Fruit fly (Drosophila melanogaster) whole organism, embryonic: ENCODE measurements around the gene Dad1.

ENCODE experiments used
- Bteb2 ChIP-seq: fragments of 200-800 bp; sonication (Bioruptor generic); optimal IDR thresholded peaks from 2 replicates; lab custom pipeline; 2016; ENCODE audit warnings: missing biosample characterization, missing genetic modification characterization
- CG10274 ChIP-seq: fragments of 200-800 bp; sonication (Bioruptor generic); optimal IDR thresholded peaks from 3 replicates; lab custom pipeline; 2017; ENCODE audit warnings: missing biosample characterization, mild to moderate bottlenecking, missing genetic modification characterization
- CG10431 ChIP-seq: fragments of 200-800 bp; sonication (Bioruptor generic); optimal IDR thresholded peaks from 3 replicates; lab custom pipeline; 2018; ENCODE audit warnings: missing biosample characterization, mild to moderate bottlenecking, missing genetic modification characterization
- CG10654 ChIP-seq: fragments of 200-800 bp; sonication (Bioruptor generic); optimal IDR thresholded peaks from 2 replicates; lab custom pipeline; 2016; ENCODE audit warnings: missing biosample characterization, missing genetic modification characterization
- CG11723 ChIP-seq: fragments of 200-800 bp; sonication (Bioruptor generic); optimal IDR thresholded peaks from 2 replicates; lab custom pipeline; 2017; ENCODE audit warnings: missing biosample characterization, mild to moderate bottlenecking, missing genetic modification characterization
- CG13296 ChIP-seq: fragments of 200-800 bp; sonication (Bioruptor generic); optimal IDR thresholded peaks from 3 replicates; lab custom pipeline; 2018; ENCODE audit warnings: missing biosample characterization, mild to moderate bottlenecking, missing genetic modification characterization
- CG14667 ChIP-seq: fragments of 200-800 bp; sonication (Bioruptor generic); IDR thresholded peaks from 2 replicates; pipeline ENCODE4 v1.3.6; 2022; ENCODE audit warnings: missing biosample characterization, missing genetic modification characterization
- CG14860 ChIP-seq: fragments of 200-800 bp; sonication (Bioruptor generic); IDR thresholded peaks from 3 replicates; pipeline ENCODE4 v1.3.6; 2022; ENCODE audit warnings: missing biosample characterization, missing genetic modification characterization; ENCODE audit not compliant: partially characterized antibody
- CG16779 ChIP-seq: fragments of 200-800 bp; sonication (Bioruptor generic); IDR thresholded peaks from 2 replicates; pipeline ENCODE4 v1.3.6; 2022; ENCODE audit warnings: missing biosample characterization, missing genetic modification characterization
- CG16815 ChIP-seq: fragments of 200-800 bp; sonication (Bioruptor generic); optimal IDR thresholded peaks from 3 replicates; lab custom pipeline; 2017; ENCODE audit warnings: missing biosample characterization, mild to moderate bottlenecking, missing genetic modification characterization
- CG18619 ChIP-seq: fragments of 200-800 bp; sonication (Bioruptor generic); optimal IDR thresholded peaks from 3 replicates; lab custom pipeline; 2017; ENCODE audit warnings: missing biosample characterization, mild to moderate bottlenecking, missing genetic modification characterization
- CG30020 ChIP-seq: fragments of 200-800 bp; optimal IDR thresholded peaks from 2 replicates; lab custom pipeline; 2019; ENCODE audit warnings: missing biosample characterization, mild to moderate bottlenecking, missing genetic modification characterization, moderate library complexity
- CG3163 ChIP-seq: fragments of 200-800 bp; sonication (Bioruptor generic); optimal IDR thresholded peaks from 3 replicates; lab custom pipeline; 2016; ENCODE audit warnings: missing biosample characterization, missing genetic modification characterization
- CG32767 ChIP-seq: fragments of 200-800 bp; sonication (Bioruptor generic); IDR thresholded peaks from 2 replicates; pipeline ENCODE4 v1.3.6; 2022; ENCODE audit warnings: missing biosample characterization, missing genetic modification characterization
- CG3726 ChIP-seq: fragments of 200-800 bp; sonication (Bioruptor generic); IDR thresholded peaks from 3 replicates; pipeline ENCODE4, ENCODE4 v1.3.6; 2022; ENCODE audit warnings: missing biosample characterization, missing genetic modification characterization
- CG42726 ChIP-seq: fragments of 200-800 bp; sonication (Bioruptor generic); IDR thresholded peaks from 2 replicates; pipeline ENCODE4 v1.3.6; 2022; ENCODE audit warnings: missing biosample characterization, missing genetic modification characterization; ENCODE audit not compliant: partially characterized antibody
- CG5180 ChIP-seq: fragments of 200-800 bp; sonication (Bioruptor generic); optimal IDR thresholded peaks from 3 replicates; lab custom pipeline; 2017; ENCODE audit warnings: missing biosample characterization, missing genetic modification characterization, mild to moderate bottlenecking, moderate library complexity, missing genetic modification reagents
- CG6254 ChIP-seq: fragments of 200-800 bp; sonication (Bioruptor generic); optimal IDR thresholded peaks from 3 replicates; lab custom pipeline; 2017; ENCODE audit warnings: mild to moderate bottlenecking, missing biosample characterization, missing genetic modification reagents, missing genetic modification characterization
- CG8359 ChIP-seq: fragments of 200-800 bp; sonication (Bioruptor generic); optimal IDR thresholded peaks from 2 replicates; lab custom pipeline; 2017; ENCODE audit warnings: missing biosample characterization, mild to moderate bottlenecking, missing genetic modification characterization, borderline replicate concordance
- CG8388 ChIP-seq: fragments of 200-800 bp; sonication (Bioruptor generic); optimal IDR thresholded peaks from 2 replicates; lab custom pipeline; 2019; ENCODE audit warnings: missing biosample characterization, mild to moderate bottlenecking, missing genetic modification characterization, moderate library complexity
- CG8924 ChIP-seq: fragments of 200-800 bp; optimal IDR thresholded peaks from 3 replicates; lab custom pipeline; 2019; ENCODE audit warnings: missing biosample characterization, mild to moderate bottlenecking, missing genetic modification characterization, moderate library complexity
- CG9876 ChIP-seq: fragments of 200-800 bp; sonication (Bioruptor generic); optimal IDR thresholded peaks from 2 replicates; lab custom pipeline; 2016; ENCODE audit warnings: missing biosample characterization, missing genetic modification characterization
- CTCF ChIP-seq: fragments of 200-800 bp; sonication (Bioruptor generic); optimal IDR thresholded peaks from 2 replicates; lab custom pipeline; 2017; ENCODE audit warnings: missing biosample characterization, mild to moderate bottlenecking, missing genetic modification characterization, moderate library complexity
- Chrac-16 ChIP-seq: fragments of 200-800 bp; sonication (Bioruptor generic); optimal IDR thresholded peaks from 3 replicates; lab custom pipeline; 2016; ENCODE audit warnings: missing biosample characterization, missing genetic modification characterization
- CoRest ChIP-seq: fragments of 200-800 bp; sonication (Bioruptor generic); optimal IDR thresholded peaks from 3 replicates; lab custom pipeline; 2018; ENCODE audit warnings: missing biosample characterization, mild to moderate bottlenecking, missing genetic modification characterization, moderate library complexity
- Dip3 ChIP-seq: fragments of 200-800 bp; sonication (Bioruptor generic); optimal IDR thresholded peaks from 3 replicates; lab custom pipeline; 2016; ENCODE audit warnings: missing biosample characterization, missing genetic modification characterization
- Ets65A ChIP-seq: fragments of 200-800 bp; sonication (Bioruptor generic); peaks from one replicate; lab custom pipeline; 2016; ENCODE audit warnings: missing biosample characterization, missing genetic modification characterization
- Hand ChIP-seq: fragments of 200-800 bp; sonication (Bioruptor generic); optimal IDR thresholded peaks from 2 replicates; lab custom pipeline; 2017; ENCODE audit warnings: mild to moderate bottlenecking, missing biosample characterization, missing genetic modification reagents, missing genetic modification characterization
- MBD-R2 ChIP-seq: fragments of 200-800 bp; sonication (Bioruptor generic); IDR thresholded peaks from 2 replicates; pipeline ENCODE4 v1.3.6; 2022; ENCODE audit warnings: missing biosample characterization, missing genetic modification characterization
- Poxn ChIP-seq: fragments of 200-800 bp; sonication (Bioruptor generic); IDR thresholded peaks from 2 replicates; pipeline ENCODE4 v1.3.6; 2022; ENCODE audit warnings: missing biosample characterization, missing genetic modification characterization
- Sry-β ChIP-seq: fragments of 200-800 bp; sonication (Bioruptor generic); optimal IDR thresholded peaks from 2 replicates; lab custom pipeline; 2018; ENCODE audit warnings: missing biosample characterization, mild to moderate bottlenecking, missing genetic modification characterization, moderate library complexity
- TFAM ChIP-seq: fragments of 200-800 bp; sonication (Bioruptor generic); optimal IDR thresholded peaks from 2 replicates; lab custom pipeline; 2017; ENCODE audit warnings: missing biosample characterization, missing genetic modification characterization, inconsistent platforms
- Usf ChIP-seq: fragments of 200-800 bp; sonication (Bioruptor generic); optimal IDR thresholded peaks from 2 replicates; lab custom pipeline; 2017; ENCODE audit warnings: missing genotype, missing biosample characterization, missing genetic modification characterization
- abd-A ChIP-seq: fragments of 200-800 bp; sonication (Bioruptor generic); optimal IDR thresholded peaks from 3 replicates; lab custom pipeline; 2019; ENCODE audit warnings: missing biosample characterization, mild to moderate bottlenecking, missing genetic modification characterization, moderate library complexity
- ac ChIP-seq: fragments of 200-800 bp; sonication (Bioruptor generic); optimal IDR thresholded peaks from 3 replicates; lab custom pipeline; 2017; ENCODE audit warnings: missing biosample characterization, mild to moderate bottlenecking, missing genetic modification characterization
- ase ChIP-seq: fragments of 200-800 bp; sonication (Bioruptor generic); IDR thresholded peaks from 3 replicates; pipeline ENCODE4 v1.3.6; 2022; ENCODE audit warnings: missing biosample characterization, missing genetic modification characterization
- bigmax ChIP-seq: fragments of 200-800 bp; sonication (Bioruptor generic); optimal IDR thresholded peaks from 2 replicates; lab custom pipeline; 2018; ENCODE audit warnings: missing biosample characterization, mild to moderate bottlenecking, missing genetic modification characterization
- btn ChIP-seq: fragments of 200-800 bp; sonication (Bioruptor generic); optimal IDR thresholded peaks from 2 replicates; lab custom pipeline; 2016; ENCODE audit warnings: missing biosample characterization, missing genetic modification characterization
- chm ChIP-seq: fragments of 200-800 bp; sonication (Bioruptor generic); IDR thresholded peaks from 2 replicates; pipeline ENCODE4 v1.3.6; 2022; ENCODE audit warnings: missing biosample characterization, missing genetic modification characterization
- dan ChIP-seq: fragments of 200-800 bp; sonication (Bioruptor generic); IDR thresholded peaks from 2 replicates; pipeline ENCODE4 v1.3.6; 2022; ENCODE audit warnings: missing biosample characterization, missing genetic modification characterization
- dati ChIP-seq: fragments of 200-800 bp; sonication (Bioruptor generic); IDR thresholded peaks from 2 replicates; pipeline ENCODE4 v1.3.6; 2022; ENCODE audit warnings: missing biosample characterization, missing genetic modification characterization
- fd96Cb ChIP-seq: fragments of 200-800 bp; sonication (Bioruptor generic); optimal IDR thresholded peaks from 2 replicates; lab custom pipeline; 2018; ENCODE audit warnings: missing biosample characterization, mild to moderate bottlenecking, missing genetic modification characterization, moderate library complexity
- gcm2 ChIP-seq: fragments of 200-800 bp; sonication (Bioruptor generic); optimal IDR thresholded peaks from 2 replicates; lab custom pipeline; 2016; ENCODE audit warnings: missing biosample characterization, missing genetic modification characterization
- ham ChIP-seq: fragments of 200-800 bp; sonication (Bioruptor generic); IDR thresholded peaks from 2 replicates; pipeline ENCODE4 v1.3.6; 2022; ENCODE audit warnings: missing biosample characterization, missing genetic modification characterization
- kay ChIP-seq: fragments of 200-800 bp; sonication (Bioruptor generic); optimal IDR thresholded peaks from 2 replicates; lab custom pipeline; 2016; ENCODE audit warnings: missing biosample characterization, missing genetic modification characterization
- luna ChIP-seq: fragments of 200-800 bp; sonication (Bioruptor generic); optimal IDR thresholded peaks from 2 replicates; lab custom pipeline; 2016; ENCODE audit warnings: missing biosample characterization, missing genetic modification characterization
- schlank ChIP-seq: fragments of 200-800 bp; sonication (Bioruptor generic); optimal IDR thresholded peaks from 2 replicates; lab custom pipeline; 2018; ENCODE audit warnings: missing biosample characterization, mild to moderate bottlenecking, missing genetic modification characterization
- slbo ChIP-seq: fragments of 200-800 bp; sonication (Bioruptor generic); IDR thresholded peaks from 2 replicates; pipeline ENCODE4 v1.3.6; 2022; ENCODE audit warnings: missing biosample characterization, missing genetic modification characterization
- twi ChIP-seq: fragments of 200-800 bp; optimal IDR thresholded peaks from 2 replicates; lab custom pipeline; 2019; ENCODE audit warnings: missing biosample characterization, mild to moderate bottlenecking, missing genetic modification characterization, moderate library complexity
- vnd ChIP-seq: fragments of 200-800 bp; sonication (Bioruptor generic); IDR thresholded peaks from 3 replicates; pipeline ENCODE4 v1.3.6; 2022; ENCODE audit warnings: missing biosample characterization, missing genetic modification characterization; ENCODE audit not compliant: partially characterized antibody

Gene Dad1

DNA sequence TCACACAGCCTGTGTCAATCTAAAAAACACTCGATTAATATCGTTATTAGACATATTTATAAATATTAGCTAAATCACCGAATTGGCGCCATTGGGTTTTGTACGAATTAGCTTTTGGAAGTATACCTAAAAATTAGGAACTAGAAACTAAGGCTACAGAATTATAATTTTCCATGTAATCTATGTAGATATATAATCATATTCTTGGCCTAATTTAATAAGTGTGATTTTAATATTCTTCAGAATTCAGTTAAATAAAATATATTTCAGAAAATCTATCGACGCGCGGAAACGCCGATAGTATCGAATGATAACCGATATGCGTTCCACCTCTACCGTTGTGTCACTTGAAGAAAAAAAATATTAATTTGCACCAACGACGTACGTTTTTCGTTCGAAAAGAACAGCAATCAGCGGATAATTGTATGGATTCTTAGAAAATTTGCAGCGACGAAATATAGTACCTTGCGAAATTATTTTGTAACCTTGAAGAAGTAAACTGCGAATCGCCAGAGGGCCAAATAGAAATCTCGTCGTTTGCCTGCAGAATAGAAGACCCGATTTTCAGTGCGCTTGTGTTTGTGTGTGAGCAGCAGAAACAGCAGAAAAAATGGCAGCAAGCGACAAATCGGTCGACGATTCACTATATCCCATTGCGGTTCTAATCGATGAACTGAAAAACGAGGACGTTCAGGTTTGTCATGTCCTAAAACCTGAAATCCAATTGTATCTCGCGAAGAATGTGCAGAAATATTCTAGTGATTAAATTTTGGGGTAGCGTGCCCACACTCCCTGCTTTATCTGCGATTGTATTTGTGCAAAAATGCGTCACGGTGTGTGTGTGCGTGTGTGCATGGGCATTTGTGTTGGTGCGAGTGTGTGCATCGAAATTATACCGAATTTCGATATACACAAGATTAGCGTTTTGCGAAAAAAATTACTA lies 18.0 kb downstream of the Dad1 start, which contains the start of gene Pp2A-29B (continued):
- TF ChIP-seq CG8388 (GFP tag; lab: Kevin White, UChicago): no peak
- peak; percentile 19 for TF ChIP-seq Dip3 (GFP tag; lab: Kevin White, UChicago)
- TF ChIP-seq luna: no peak
- TF ChIP-seq CG9876: no peak
- peak; percentile 89 for TF ChIP-seq abd-A (tag; lab: Kevin White, UChicago)
- no peak for TF ChIP-seq schlank
- no peak for TF ChIP-seq CG16815 (GFP tag; lab: Kevin White, UChicago)
- no peak for TF ChIP-seq Ets65A (GFP tag; lab: Kevin White, UChicago)
- TF ChIP-seq CG32767: peak; percentile 33; the same call in 1 of the 2 replicates
- TF ChIP-seq MBD-R2 (GFP tag; lab: Robert Waterston, UW): 0 out of 2 replicates have a peak, but pooled peaks have one; percentile 7
- TF ChIP-seq CG10654 (GFP tag; lab: Kevin White, UChicago): no peak
- TF ChIP-seq CG11723 (GFP tag; lab: Kevin White, UChicago): no peak
- TF ChIP-seq dati (GFP tag; lab: Robert Waterston, UW): no peak
- TF ChIP-seq ham (GFP tag; lab: Robert Waterston, UW): no peak
- no peak for TF ChIP-seq chm (GFP tag; lab: Robert Waterston, UW)
- no peak for TF ChIP-seq bigmax (GFP tag; lab: Kevin White, UChicago)
- TF ChIP-seq CG14860 (GFP tag; lab: Robert Waterston, UW): peak; percentile 100
- no peak for TF ChIP-seq CG5180 (GFP tag; lab: Kevin White, UChicago)
- TF ChIP-seq CG14667 (GFP tag; lab: Robert Waterston, UW): no peak
- TF ChIP-seq CTCF (GFP tag; lab: Kevin White, UChicago): peak; percentile 21
- peak; percentile 27 for TF ChIP-seq CG18619
- TF ChIP-seq ac (GFP tag; lab: Kevin White, UChicago): no peak
- peak; percentile 25 for TF ChIP-seq Sry-β
- no peak for TF ChIP-seq CG13296
- TF ChIP-seq CG10431 (GFP tag; lab: Kevin White, UChicago): no peak
- no peak for TF ChIP-seq btn
- TF ChIP-seq CG3163: no peak
- TF ChIP-seq Bteb2 (GFP tag; lab: Kevin White, UChicago): no peak
- TF ChIP-seq TFAM (GFP tag; lab: Kevin White, UChicago): no peak
- peak; percentile 56; the same call in 1 of the 2 replicates for TF ChIP-seq slbo (GFP tag; lab: Robert Waterston, UW)
- no peak for TF ChIP-seq CG16779 (GFP tag; lab: Robert Waterston, UW)
- no peak for TF ChIP-seq CG3726 (GFP tag; lab: Robert Waterston, UW)
- TF ChIP-seq Usf: no peak
- TF ChIP-seq ase (GFP tag; lab: Robert Waterston, UW): no peak
- no peak for TF ChIP-seq CG10274 (GFP tag; lab: Kevin White, UChicago)
- TF ChIP-seq CG6254 (GFP tag; lab: Kevin White, UChicago): no peak
- TF ChIP-seq gcm2 (GFP tag; lab: Kevin White, UChicago): no peak
- peak; percentile 71 for TF ChIP-seq CG30020 (tag; lab: Kevin White, UChicago)
- no peak for TF ChIP-seq CG8359 (GFP tag; lab: Kevin White, UChicago)
- TF ChIP-seq Hand (GFP tag; lab: Kevin White, UChicago): peak; percentile 34
- no peak for TF ChIP-seq dan (GFP tag; lab: Robert Waterston, UW)
- no peak for TF ChIP-seq Chrac-16 (GFP tag; lab: Kevin White, UChicago)
- no peak for TF ChIP-seq Poxn (GFP tag; lab: Robert Waterston, UW)
- TF ChIP-seq kay: no peak
- peak; percentile 100 for TF ChIP-seq vnd (GFP tag; lab: Robert Waterston, UW)
- peak; percentile 42 for TF ChIP-seq CG8924 (tag; lab: Kevin White, UChicago)
- peak; percentile 66 for TF ChIP-seq CoRest
- peak; percentile 96 for TF ChIP-seq CG42726 (GFP tag; lab: Robert Waterston, UW)
- peak; percentile 25 for TF ChIP-seq twi (tag; lab: Kevin White, UChicago)
- no peak for TF ChIP-seq fd96Cb (tag; lab: Kevin White, UChicago)
